Worm (Caenorhabditis elegans) whole organism, L4/young adult: Measurements from ENCODE around the gene nhr-241.

Experiments used
- W03F9.2 ChIP-seq: fragments of 150-350 bp; optimal IDR thresholded peaks from 2 replicates; lab custom pipeline; 2014; ENCODE audit warnings: missing biosample characterization, missing genetic modification characterization
- dao-5 ChIP-seq: sonication (generic microtip); optimal IDR thresholded peaks from 2 replicates; lab custom pipeline; 2016; ENCODE audit warnings: missing genotype, missing genetic modification characterization, moderate library complexity, missing compliant biosample characterization
- him-1 ChIP-seq: sonication (generic microtip); optimal IDR thresholded peaks from 2 replicates; lab custom pipeline; 2016; ENCODE audit warnings: missing genotype, missing genetic modification reagents, missing genetic modification characterization, missing compliant biosample characterization

- TF ChIP-seq dao-5 (tag; lab: Kevin White, UChicago) (no peak), him-1 (no peak), W03F9.2 (tag; lab: Kevin White, UChicago) (no peak)
Measured at ce11 chrV:18721873-18722272, 22.6 kb downstream of the nhr-241 start.
